Worm (Caenorhabditis elegans) whole organism, mixed stage, embryonic: ENCODE measurements around the gene C01C10.2.

ENCODE experiments used
- ces-1 ChIP-seq: fragments of 150-350 bp; optimal IDR thresholded peaks from 2 replicates; lab custom pipeline; 2014; ENCODE audit warnings: missing biosample characterization, missing genetic modification reagents, missing genetic modification characterization
- lsy-2 ChIP-seq: fragments of 150-350 bp; optimal IDR thresholded peaks from 2 replicates; lab custom pipeline; 2014; ENCODE audit warnings: missing biosample characterization, missing genetic modification characterization
- mab-5 ChIP-seq: fragments of 150-350 bp; optimal IDR thresholded peaks from 2 replicates; lab custom pipeline; 2014; ENCODE audit warnings: missing biosample characterization, missing genetic modification characterization
- unc-39 ChIP-seq: fragments of 150-350 bp; optimal IDR thresholded peaks from 2 replicates; lab custom pipeline; 2014; ENCODE audit warnings: missing biosample characterization, missing genetic modification characterization
- unc-62 ChIP-seq: fragments of 150-350 bp; optimal IDR thresholded peaks from 2 replicates; lab custom pipeline; 2014; ENCODE audit warnings: missing biosample characterization, missing genetic modification reagents, missing genetic modification characterization

DNA sequence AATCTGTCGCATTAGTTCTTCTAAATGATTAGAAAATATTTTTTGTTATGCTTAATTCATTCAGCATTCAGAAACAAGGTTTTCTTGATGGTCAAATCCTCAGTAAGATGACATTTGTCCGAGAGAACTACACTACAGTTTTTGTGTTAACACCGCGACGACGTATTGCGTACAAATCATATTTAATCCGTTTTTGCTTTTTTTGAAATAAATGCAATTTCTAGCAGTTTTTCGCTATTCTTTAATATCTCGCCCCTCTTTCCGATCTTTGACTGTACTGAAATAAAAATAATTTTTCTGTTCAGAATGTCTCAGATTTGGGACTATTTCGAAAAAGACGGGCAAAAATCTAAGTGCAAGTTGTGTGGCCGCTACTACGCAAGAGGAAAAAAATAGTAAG is 21.8 kb downstream of the C01C10.2 start, which contains the start of gene C10A4.1:
- TF ChIP-seq lsy-2 (tag; lab: Kevin White, UChicago) (no peak), ces-1 (no peak), mab-5 (tag; lab: Kevin White, UChicago) (no peak), unc-62 (GFP tag; lab: Kevin White, UChicago) (no peak), unc-39 (tag; lab: Kevin White, UChicago) (no peak)
